Fruit fly (Drosophila melanogaster): ENCODE measurements around the gene eIF4EHP.

Gene eIF4EHP

DNA sequence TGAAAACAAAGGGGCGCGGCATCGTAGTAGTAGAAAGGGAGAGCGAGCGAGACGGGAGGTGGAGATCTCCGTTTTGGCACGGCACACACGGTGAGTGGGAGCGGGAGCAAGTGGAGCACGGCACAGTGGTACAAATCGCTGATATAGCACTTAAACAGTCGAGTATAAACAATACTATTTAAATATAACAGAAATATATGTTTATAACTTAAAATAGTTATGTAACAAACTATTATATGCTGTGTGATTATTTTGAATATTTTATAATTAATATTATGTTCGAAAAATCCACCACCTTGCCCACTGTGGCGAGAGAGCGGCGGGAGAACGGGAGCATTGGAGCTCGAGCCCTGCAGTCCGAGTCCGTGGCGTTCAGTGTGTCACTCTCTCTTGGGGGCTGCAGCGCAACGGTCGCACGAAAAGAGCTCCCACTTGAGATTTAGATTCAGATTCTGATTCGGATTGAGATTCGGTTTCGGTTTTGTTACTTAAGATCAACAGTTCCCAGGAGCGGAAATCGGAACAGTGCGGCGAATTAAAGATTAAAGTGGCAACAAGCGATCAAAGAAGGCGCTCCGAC, 32.3 kb upstream of the eIF4EHP start, which contains the start of gene Kal1 (continued):
- TF ChIP-seq Dll (GFP tag; IDR thresholded peaks at IDR 0.05; ENCODE audit: partially characterized antibody), result 0 out of 4 replicates have a peak, but pooled peaks have one; percentile 44
- peak; percentile 82 for TF ChIP-seq Aef1 (GFP tag; IDR thresholded peaks at IDR 0.05)
- peak; percentile 68; the same call in 1 of the 3 replicates for TF ChIP-seq C15 (GFP tag; IDR thresholded peaks at IDR 0.05)
- peak; percentile 58 for TF ChIP-seq MBD-R2 (GFP tag; IDR thresholded peaks at IDR 0.05)
- TF ChIP-seq en (GFP tag; optimal IDR thresholded peaks at IDR 0.05), result no peak
- peak; percentile 69 for TF ChIP-seq gsb (GFP tag; IDR thresholded peaks at IDR 0.05)
- TF ChIP-seq dm (GFP tag; optimal IDR thresholded peaks at IDR 0.05), result no peak
- TF ChIP-seq CG4854 (GFP tag; optimal IDR thresholded peaks at IDR 0.05), result peak; percentile 9
- peak; percentile 71 for TF ChIP-seq Deaf1 (tag; optimal IDR thresholded peaks at IDR 0.05)
- 0 out of 3 replicates have a peak, but pooled peaks have one; percentile 40 for TF ChIP-seq CG14860 (GFP tag; IDR thresholded peaks at IDR 0.05; ENCODE audit: partially characterized antibody)
- peak; percentile 87 for TF ChIP-seq Hr3 (GFP tag; optimal IDR thresholded peaks at IDR 0.05)
- peak; percentile 73 for TF ChIP-seq CG6654 (GFP tag; optimal IDR thresholded peaks at IDR 0.05)
- peak; percentile 81 for TF ChIP-seq HmgZ (tag; optimal IDR thresholded peaks at IDR 0.05)
- peak; percentile 89 for TF ChIP-seq az2 (GFP tag; optimal IDR thresholded peaks at IDR 0.05)
- TF ChIP-seq CG3281 (GFP tag; optimal IDR thresholded peaks at IDR 0.05), result peak; percentile 85
- TF ChIP-seq zf30C (GFP tag; optimal IDR thresholded peaks at IDR 0.05), result no peak
- TF ChIP-seq CG9437 (GFP tag; optimal IDR thresholded peaks at IDR 0.05), result peak; percentile 81
- no peak for TF ChIP-seq CG9876 (GFP tag; optimal IDR thresholded peaks at IDR 0.05)
- peak; percentile 62 for TF ChIP-seq kay (GFP tag; optimal IDR thresholded peaks at IDR 0.05)
- peak; percentile 94 for TF ChIP-seq CG3407 (GFP tag; optimal IDR thresholded peaks at IDR 0.05)
- peak; percentile 84 for TF ChIP-seq Nf-YA (GFP tag; IDR thresholded peaks at IDR 0.05)
- peak; percentile 51 for TF ChIP-seq sd (tag; optimal IDR thresholded peaks at IDR 0.05)
- TF ChIP-seq ewg (GFP tag; optimal IDR thresholded peaks at IDR 0.05), result peak; percentile 91
- TF ChIP-seq Elba2 (GFP tag; optimal IDR thresholded peaks at IDR 0.05), result no peak
- TF ChIP-seq CG6765 (GFP tag; optimal IDR thresholded peaks at IDR 0.05), result peak; percentile 74
- peak; percentile 45 for TF ChIP-seq CG16863 (GFP tag; optimal IDR thresholded peaks at IDR 0.05)
- peak; percentile 9 for TF ChIP-seq CG1832 (GFP tag; optimal IDR thresholded peaks at IDR 0.05)
- peak; percentile 61 for TF ChIP-seq YL-1 (GFP tag; optimal IDR thresholded peaks at IDR 0.05)
- TF ChIP-seq vfl (GFP tag; optimal IDR thresholded peaks at IDR 0.05), result no peak
- TF ChIP-seq sna (GFP tag; IDR thresholded peaks at IDR 0.05; ENCODE audit: partially characterized antibody), result peak; percentile 59; the same call in 1 of the 2 replicates
- TF ChIP-seq CG7745 (tag; optimal IDR thresholded peaks at IDR 0.05), result peak; percentile 32
- TF ChIP-seq Oli (tag; optimal IDR thresholded peaks at IDR 0.05), result peak; percentile 95
- peak; percentile 72 for TF ChIP-seq CG10462 (GFP tag; optimal IDR thresholded peaks at IDR 0.05)
- no peak for TF ChIP-seq fru (optimal IDR thresholded peaks at IDR 0.05)
- no peak for TF ChIP-seq Scr (GFP tag; IDR thresholded peaks at IDR 0.05; ENCODE audit: partially characterized antibody)
- TF ChIP-seq HmgD (GFP tag; optimal IDR thresholded peaks at IDR 0.05), result no peak
- no peak for TF ChIP-seq NC2α (GFP tag; optimal IDR thresholded peaks at IDR 0.05)
- no peak for TF ChIP-seq luna (GFP tag; optimal IDR thresholded peaks at IDR 0.05)
- peak; percentile 82 for TF ChIP-seq ind (GFP tag; optimal IDR thresholded peaks at IDR 0.05)
- TF ChIP-seq chinmo (GFP tag; IDR thresholded peaks at IDR 0.05; ENCODE audit: partially characterized antibody), result 0 out of 4 replicates have a peak, but pooled peaks have one; percentile 44
- TF ChIP-seq gcm2 (GFP tag; optimal IDR thresholded peaks at IDR 0.05), result peak; percentile 35
- peak; percentile 87 for TF ChIP-seq CG10431 (GFP tag; optimal IDR thresholded peaks at IDR 0.05)
- no peak for TF ChIP-seq CG8089 (GFP tag; optimal IDR thresholded peaks at IDR 0.05)
- no peak for TF ChIP-seq Atf3 (GFP tag; optimal IDR thresholded peaks at IDR 0.05)
- no peak for TF ChIP-seq fu2 (GFP tag; optimal IDR thresholded peaks at IDR 0.05)
- peak; percentile 93 for TF ChIP-seq Fer1 (GFP tag; optimal IDR thresholded peaks at IDR 0.05)
- TF ChIP-seq CG32772 (GFP tag; IDR thresholded peaks at IDR 0.05), result peak; percentile 93
- TF ChIP-seq cg (GFP tag; optimal IDR thresholded peaks at IDR 0.05), result peak; percentile 26
- TF ChIP-seq CG17912 (GFP tag; optimal IDR thresholded peaks at IDR 0.05), result peak; percentile 5
- TF ChIP-seq CG11456 (GFP tag; IDR thresholded peaks at IDR 0.05), result peak; percentile 69; the same call in 1 of the 3 replicates
